Fruit fly (Drosophila melanogaster) whole organism: Measurements from ENCODE around the gene CG34429.

Experiments
- CG8478 ChIP-seq: fragments of >200 bp; optimal IDR thresholded peaks from 2 replicates; lab custom pipeline; 2018; ENCODE audit warnings: inconsistent platforms
- Dll ChIP-seq: fragments of >200 bp; optimal IDR thresholded peaks from 2 replicates; lab custom pipeline; 2017
- EcR ChIP-seq, 2 experiments: fragments of >200 bp; optimal IDR thresholded peaks; 2 replicates each; lab custom pipeline; 2017; ENCODE audit warnings: missing biosample characterization in 2 of 2, missing genetic modification characterization in 2 of 2, missing genetic modification reagents in 2 of 2
- pan ChIP-seq: fragments of >200 bp; optimal IDR thresholded peaks from 2 replicates; lab custom pipeline; 2017
- psq ChIP-seq: fragments of >200 bp; optimal IDR thresholded peaks from 2 replicates; lab custom pipeline; 2017
- usp ChIP-seq: fragments of >200 bp; optimal IDR thresholded peaks from 2 replicates; lab custom pipeline; 2017; ENCODE audit warnings: missing biosample characterization, missing genetic modification characterization, mixed read lengths

Gene CG34429

dm6 chr3L:13027333-13027732 lies 35.5 kb upstream of the CG34429 start:
- TF ChIP-seq CG8478: no peak
- no peak for TF ChIP-seq pan (lab: Kevin White, UChicago)
- TF ChIP-seq usp (GFP tag; lab: Kevin White, UChicago): no peak
- no peak for TF ChIP-seq psq (lab: Kevin White, UChicago)
- no peak for TF ChIP-seq Dll (lab: Kevin White, UChicago)
- TF ChIP-seq EcR (GFP tag; optimal IDR thresholded peaks at IDR 0.05; lab: Kevin White, UChicago): no peak

- no peak for TF ChIP-seq psq (lab: Kevin White, UChicago)
- no peak for TF ChIP-seq EcR (GFP tag; optimal IDR thresholded peaks at IDR 0.05; lab: Kevin White, UChicago)
- no peak for TF ChIP-seq Dll (lab: Kevin White, UChicago)
- TF ChIP-seq pan (lab: Kevin White, UChicago): no peak
- no peak for TF ChIP-seq CG8478
- TF ChIP-seq usp (GFP tag; lab: Kevin White, UChicago): no peak
Measured at dm6 chr3L:13028740-13029139, 34.1 kb upstream of the CG34429 start, which contains the start of gene CG17672. TSS of gene CG17672 (plus strand) at chr3L:13028962.

- TF ChIP-seq Dll (lab: Kevin White, UChicago) (no peak), pan (lab: Kevin White, UChicago) (no peak), usp (GFP tag; lab: Kevin White, UChicago) (no peak), EcR (GFP tag; optimal IDR thresholded peaks at IDR 0.05; lab: Kevin White, UChicago) (no peak), psq (lab: Kevin White, UChicago) (no peak), CG8478 (no peak)
Measured at dm6 chr3L:13030055-13030634, 32.7 kb upstream of the CG34429 start.

- no peak for TF ChIP-seq CG8478
- TF ChIP-seq pan (lab: Kevin White, UChicago): no peak
- TF ChIP-seq Dll (lab: Kevin White, UChicago): no peak
- no peak for TF ChIP-seq EcR (GFP tag; optimal IDR thresholded peaks at IDR 0.05; lab: Kevin White, UChicago)
- TF ChIP-seq usp (GFP tag; lab: Kevin White, UChicago): no peak
- TF ChIP-seq psq (lab: Kevin White, UChicago): no peak
Measured at dm6 chr3L:13031326-13031725, 31.5 kb upstream of the CG34429 start.

- TF ChIP-seq EcR (GFP tag; optimal IDR thresholded peaks at IDR 0.05; lab: Kevin White, UChicago): no peak
- no peak for TF ChIP-seq usp (GFP tag; lab: Kevin White, UChicago)
- TF ChIP-seq Dll (lab: Kevin White, UChicago): no peak
- TF ChIP-seq psq (lab: Kevin White, UChicago): no peak
- TF ChIP-seq CG8478: no peak
Measured at dm6 chr3L:13032085-13032914, 30.5 kb upstream of the CG34429 start.

- TF ChIP-seq EcR (GFP tag; optimal IDR thresholded peaks at IDR 0.05; lab: Kevin White, UChicago) (no peak), CG8478 (no peak)
Measured at dm6 chr3L:13032915-13033282, 29.9 kb upstream of the CG34429 start.

- no peak for TF ChIP-seq EcR (GFP tag; optimal IDR thresholded peaks at IDR 0.05; lab: Kevin White, UChicago)
- TF ChIP-seq usp (GFP tag; lab: Kevin White, UChicago): no peak
- no peak for TF ChIP-seq psq (lab: Kevin White, UChicago)
- no peak for TF ChIP-seq CG8478
- no peak for TF ChIP-seq pan (lab: Kevin White, UChicago)
- no peak for TF ChIP-seq Dll (lab: Kevin White, UChicago)
Measured at dm6 chr3L:13033361-13033760, 29.5 kb upstream of the CG34429 start.

- TF ChIP-seq pan (lab: Kevin White, UChicago) (no peak), usp (GFP tag; lab: Kevin White, UChicago) (no peak), psq (lab: Kevin White, UChicago) (no peak)
Measured at dm6 chr3L:13036706-13037457, 26.0 kb upstream of the CG34429 start, which contains the start of gene Srrm1. TSS of gene Srrm1 (plus strand) at chr3L:13036821.

dm6 chr3L:13040849-13041248 lies 22.0 kb upstream of the CG34429 start:
- TF ChIP-seq psq (lab: Kevin White, UChicago) (no peak), EcR (GFP tag; optimal IDR thresholded peaks at IDR 0.05; lab: Kevin White, UChicago) (no peak), Dll (lab: Kevin White, UChicago) (no peak), pan (lab: Kevin White, UChicago) (no peak), CG8478 (no peak), usp (GFP tag; lab: Kevin White, UChicago) (no peak)

dm6 chr3L:13041292-13042067 lies 21.4 kb upstream of the CG34429 start, which contains the start of gene RpS4:
TSS of gene RpS4 (plus strand) at chr3L:13041756.
- TF ChIP-seq EcR (GFP tag; optimal IDR thresholded peaks at IDR 0.05; lab: Kevin White, UChicago) (no peak), psq (lab: Kevin White, UChicago) (no peak), usp (GFP tag; lab: Kevin White, UChicago) (no peak), Dll (lab: Kevin White, UChicago) (no peak), CG8478 (no peak), pan (lab: Kevin White, UChicago) (no peak)
